Fruit fly (Drosophila melanogaster) whole organism, larva: Measurements from ENCODE around the gene Flo2.

Source experiments
- noc ChIP-seq: fragments of 200-800 bp; sonication (Bioruptor generic); optimal IDR thresholded peaks from 3 replicates; lab custom pipeline; 2019; ENCODE audit warnings: missing biosample characterization, mild to moderate bottlenecking, missing genetic modification characterization, moderate library complexity

Gene Flo2

dm6 chrX:14840417-14840872 lies 1.3 kb downstream of the Flo2 start:
- TF ChIP-seq noc (tag; lab: Kevin White, UChicago) = no peak

- no peak for TF ChIP-seq noc (tag; lab: Kevin White, UChicago)
Measured at dm6 chrX:14841893-14842505, 2.8 kb downstream of the Flo2 start.

DNA sequence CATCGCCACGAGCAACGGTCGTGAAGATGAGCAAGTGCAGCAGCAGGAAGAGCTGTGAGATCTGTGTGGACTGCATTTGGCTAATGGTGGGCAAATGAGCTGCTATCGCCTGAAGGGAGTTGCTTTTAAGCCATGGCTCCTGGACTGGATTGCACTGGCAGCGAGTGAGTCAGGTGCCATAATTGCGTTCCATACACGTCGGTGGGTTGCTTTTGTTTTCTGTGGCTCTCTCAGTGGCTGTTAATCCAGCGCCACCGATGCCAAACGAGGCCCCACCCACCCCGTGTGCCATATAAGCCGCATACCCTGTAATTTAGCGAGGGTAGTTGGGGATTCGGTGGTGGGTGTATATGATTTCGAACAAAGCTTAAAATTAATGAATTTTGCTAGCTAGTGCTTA lies 5.5 kb downstream of the Flo2 start, which contains the start of gene CG12539:
Gene CG12539, minus strand, starts transcription at position 101 of the 400 bp plus-strand sequence.
- no peak for TF ChIP-seq noc (tag; lab: Kevin White, UChicago)

dm6 chrX:14846116-14846614 lies 7.0 kb downstream of the Flo2 start:
- TF ChIP-seq noc (tag; lab: Kevin White, UChicago) = no peak

DNA sequence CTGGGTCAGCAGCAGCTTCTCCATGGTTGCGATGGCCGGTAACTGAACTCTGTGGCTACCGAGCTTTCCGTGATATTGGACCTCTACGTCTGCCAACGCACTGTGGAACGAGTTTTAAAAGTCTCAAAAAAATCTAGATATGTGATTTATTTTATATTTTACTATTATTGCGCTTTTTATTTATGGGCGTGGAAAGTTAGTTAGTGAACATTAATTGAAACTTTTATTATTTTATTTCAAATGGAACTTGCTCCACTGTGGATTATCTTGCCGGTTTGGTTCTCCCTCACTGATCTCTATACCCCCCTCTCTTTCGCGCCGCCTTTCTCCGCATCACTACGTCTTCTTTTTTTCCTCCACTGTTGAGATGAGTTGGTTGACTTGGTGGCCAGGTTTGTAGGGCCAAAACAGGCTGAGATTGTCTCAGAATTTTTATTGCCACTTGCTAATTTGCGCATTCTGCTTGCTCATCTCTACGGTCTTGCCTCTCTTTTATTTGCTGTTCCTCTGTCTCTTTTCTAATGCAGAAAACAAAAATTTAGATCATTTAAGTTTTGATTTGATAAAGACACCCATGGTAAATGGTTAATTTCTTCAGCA lies 9.7 kb downstream of the Flo2 start, which contains the start of gene CG9522:
Gene CG9522, minus strand, starts transcription at position 54 of the 600 bp plus-strand sequence.
- TF ChIP-seq noc (tag; lab: Kevin White, UChicago) = peak; percentile 78

dm6 chrX:14850069-14850468 lies 10.9 kb downstream of the Flo2 start:
- TF ChIP-seq noc (tag; lab: Kevin White, UChicago) = no peak

DNA sequence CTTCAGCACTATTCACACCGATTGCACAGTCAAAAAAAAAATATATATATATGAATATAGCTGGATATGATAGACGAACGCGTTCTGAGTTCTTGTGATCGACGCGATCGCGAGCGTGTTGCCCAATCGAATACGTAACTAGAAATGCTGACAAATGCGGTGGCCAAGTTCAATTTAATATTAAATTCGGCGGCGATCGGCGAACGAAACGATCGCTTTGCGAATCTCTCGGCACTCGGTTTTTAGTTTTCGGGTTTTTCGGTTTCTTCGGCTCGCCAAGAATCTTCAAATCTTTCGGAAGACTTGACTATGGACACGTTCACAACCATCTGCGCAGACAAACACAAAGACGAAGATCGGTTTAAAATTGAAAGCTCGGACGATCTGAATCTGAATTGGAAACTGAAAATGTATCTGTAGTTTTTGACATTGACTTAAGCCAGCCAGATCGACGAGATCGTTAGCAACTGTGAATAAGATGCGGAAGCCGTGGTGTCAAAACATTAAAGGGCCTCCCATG lies 14.0 kb downstream of the Flo2 start, which contains the start of gene CG9521:
Gene CG9521, minus strand, starts transcription at position 117 of the 520 bp plus-strand sequence.
- no peak for TF ChIP-seq noc (tag; lab: Kevin White, UChicago)

- TF ChIP-seq noc (tag; lab: Kevin White, UChicago) = no peak
Measured at dm6 chrX:14856261-14856660, 17.1 kb downstream of the Flo2 start, which contains the start of gene CG9519. Gene CG9519 (minus strand): TSS chrX:14856361.

dm6 chrX:14857883-14858282 lies 18.7 kb downstream of the Flo2 start:
- no peak for TF ChIP-seq noc (tag; lab: Kevin White, UChicago)

DNA sequence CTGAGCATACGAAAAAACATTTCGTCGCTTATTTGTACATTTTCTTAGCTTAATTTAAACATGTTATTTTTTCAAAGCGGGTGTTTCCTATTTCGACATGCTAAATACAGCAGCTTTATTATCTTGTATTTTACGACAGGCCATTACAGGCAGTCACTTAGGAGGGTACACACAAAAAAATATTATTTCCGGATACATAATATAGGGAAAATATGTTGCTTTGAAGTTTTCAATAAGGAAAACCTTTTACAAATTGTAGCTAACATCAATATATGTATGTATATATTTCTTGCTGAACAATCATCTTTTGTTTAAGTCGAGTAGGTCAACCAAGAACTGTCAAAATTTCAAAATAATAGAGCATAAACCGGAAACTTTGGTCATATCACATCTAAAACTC lies 19.8 kb downstream of the Flo2 start, which contains the start of gene CG46399:
Gene CG46399, plus strand, starts transcription at position 301 of the 400 bp plus-strand sequence.
- no peak for TF ChIP-seq noc (tag; lab: Kevin White, UChicago)

DNA sequence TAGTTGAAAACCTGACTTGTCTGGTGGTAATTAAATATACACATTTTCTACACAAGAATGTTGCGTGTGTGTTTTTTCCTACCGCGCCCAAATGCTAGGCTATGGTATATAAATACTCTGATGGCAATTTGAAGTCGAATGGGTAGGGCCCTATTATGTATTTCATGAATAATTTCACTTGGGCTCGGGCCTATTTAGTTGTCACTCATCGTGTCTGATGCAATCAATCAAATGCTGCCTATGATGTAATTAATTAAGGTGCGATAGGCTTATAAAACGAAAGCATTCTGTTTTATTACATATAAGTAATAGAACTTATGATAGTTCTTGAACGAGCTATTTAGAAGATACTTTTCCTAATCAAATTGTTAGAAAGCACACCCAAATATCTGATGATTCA lies 23.3 kb downstream of the Flo2 start:
- TF ChIP-seq noc (tag; lab: Kevin White, UChicago) = no peak

- no peak for TF ChIP-seq noc (tag; lab: Kevin White, UChicago)
Measured at dm6 chrX:14866911-14867310, 27.7 kb downstream of the Flo2 start.

DNA sequence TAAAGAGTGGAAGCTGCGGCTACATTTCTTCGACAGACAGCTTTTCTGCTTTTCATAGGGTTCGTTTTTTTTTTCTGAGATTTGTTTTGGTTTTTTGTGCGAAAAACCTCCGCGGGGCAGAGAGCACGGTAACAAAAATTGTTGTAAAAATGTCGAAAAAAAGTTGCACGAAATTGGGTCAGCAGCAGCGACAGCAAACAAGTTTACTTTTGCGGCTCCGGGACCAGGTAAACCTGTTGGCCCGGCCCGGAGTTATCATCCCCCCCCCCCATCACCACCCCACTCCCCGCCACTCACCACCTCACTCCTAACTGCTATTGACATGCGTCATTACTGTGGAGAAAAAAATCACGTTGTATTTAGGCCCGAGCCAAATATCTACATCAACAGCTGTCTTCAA lies 29.2 kb downstream of the Flo2 start:
- TF ChIP-seq noc (tag; lab: Kevin White, UChicago) = no peak

DNA sequence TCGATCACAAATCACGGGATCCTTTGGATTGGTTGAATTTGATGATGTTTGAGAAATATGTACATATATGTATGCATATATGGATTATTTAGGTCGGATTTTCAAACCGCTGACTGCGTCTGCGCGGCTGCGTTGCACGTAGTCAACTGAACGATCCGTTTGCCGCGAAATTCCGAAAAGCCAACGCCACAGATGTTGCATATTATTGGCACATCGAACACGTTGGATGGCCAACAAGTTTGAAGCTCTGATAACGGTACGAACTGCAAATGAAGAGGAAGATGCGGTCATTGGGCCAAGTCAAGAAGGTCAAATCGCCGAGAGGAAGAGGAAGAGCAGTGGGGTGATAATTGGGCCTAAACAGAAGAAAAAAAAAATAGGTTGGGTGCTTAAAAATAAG lies 31.9 kb downstream of the Flo2 start, which contains the start of gene CG9518:
Gene CG9518, minus strand, starts transcription at position 154 of the 400 bp plus-strand sequence.
- TF ChIP-seq noc (tag; lab: Kevin White, UChicago) = no peak

dm6 chrX:14878917-14879316 lies 39.7 kb downstream of the Flo2 start:
- TF ChIP-seq noc (tag; lab: Kevin White, UChicago) = no peak

- peak; percentile 89 for TF ChIP-seq noc (tag; lab: Kevin White, UChicago)
Measured at dm6 chrX:14882536-14883118, 43.5 kb downstream of the Flo2 start, which contains the start of the genes CG45064 and CG45065. Gene CG45064 (minus strand): TSS chrX:14882586. Gene CG45065 (minus strand): TSS chrX:14882586.
